Fruit fly (Drosophila melanogaster): ENCODE data around the gene CG12483.
A peak's percentile ranks its signal among the peaks of the same experiment; 100 is the strongest.

Gene CG12483

dm6 chr3L:91933-92332, 6.2 kb downstream of the CG12483 start (continued):
- TF ChIP-seq CG2678 (tag; optimal IDR thresholded peaks at IDR 0.05) (peak; percentile 6), slbo (GFP tag; IDR thresholded peaks at IDR 0.05) (no peak), fd3F (GFP tag; optimal IDR thresholded peaks at IDR 0.05) (no peak), Gug (GFP tag; IDR thresholded peaks at IDR 0.05) (no peak), Atf3 (GFP tag; optimal IDR thresholded peaks at IDR 0.05) (no peak), CG13624 (GFP tag; optimal IDR thresholded peaks at IDR 0.05) (no peak), ewg (GFP tag; optimal IDR thresholded peaks at IDR 0.05) (no peak), hkb (optimal IDR thresholded peaks at IDR 0.05) (no peak), hkb (GFP tag; IDR thresholded peaks at IDR 0.05) (no peak), CG11398 (GFP tag; optimal IDR thresholded peaks at IDR 0.05) (no peak), CG1529 (GFP tag; optimal IDR thresholded peaks at IDR 0.05) (no peak), Bteb2 (GFP tag; optimal IDR thresholded peaks at IDR 0.05) (no peak), Hr51 (GFP tag; optimal IDR thresholded peaks at IDR 0.05) (no peak), Deaf1 (tag; optimal IDR thresholded peaks at IDR 0.05) (peak; percentile 45), CG10979 (tag; optimal IDR thresholded peaks at IDR 0.05) (no peak), CG3407 (GFP tag; optimal IDR thresholded peaks at IDR 0.05) (no peak), YL-1 (GFP tag; optimal IDR thresholded peaks at IDR 0.05) (no peak), CG6813 (GFP tag; optimal IDR thresholded peaks at IDR 0.05) (no peak), CG8281 (tag; optimal IDR thresholded peaks at IDR 0.05) (peak; percentile 72), luna (GFP tag; optimal IDR thresholded peaks at IDR 0.05) (no peak), E2f2 (GFP tag; IDR thresholded peaks at IDR 0.05) (no peak), CG7372 (GFP tag; IDR thresholded peaks at IDR 0.05) (no peak), D19B (GFP tag; optimal IDR thresholded peaks at IDR 0.05) (peak; percentile 14), sens (GFP tag) (no peak), fd96Cb (tag; optimal IDR thresholded peaks at IDR 0.05) (no peak), chm (GFP tag; IDR thresholded peaks at IDR 0.05) (no peak), CG1832 (GFP tag; optimal IDR thresholded peaks at IDR 0.05) (no peak), CG5245 (GFP tag; optimal IDR thresholded peaks at IDR 0.05) (no peak), MESR4 (GFP tag; optimal IDR thresholded peaks at IDR 0.05) (no peak), Hr3 (GFP tag; optimal IDR thresholded peaks at IDR 0.05) (no peak), CG16815 (GFP tag; optimal IDR thresholded peaks at IDR 0.05) (no peak), CG17361 (GFP tag; IDR thresholded peaks at IDR 0.05) (no peak), CG33213 (GFP tag; optimal IDR thresholded peaks at IDR 0.05) (no peak), sens-2 (GFP tag; IDR thresholded peaks at IDR 0.05) (no peak), NFAT (GFP tag; IDR thresholded peaks at IDR 0.05) (0 out of 2 replicates have a peak, but pooled peaks have one; percentile 18), Bgb (GFP tag; IDR thresholded peaks at IDR 0.05; ENCODE audit: partially characterized antibody) (no peak), CG2129 (GFP tag; IDR thresholded peaks at IDR 0.05; ENCODE audit: partially characterized antibody) (no peak), sisA (GFP tag; IDR thresholded peaks at IDR 0.05) (no peak), CG3995 (GFP tag; optimal IDR thresholded peaks at IDR 0.05) (no peak), zfh1 (GFP tag; IDR thresholded peaks at IDR 0.05) (no peak), Mad (GFP tag; optimal IDR thresholded peaks at IDR 0.05) (no peak), CG11456 (GFP tag; IDR thresholded peaks at IDR 0.05) (no peak), mld (GFP tag; IDR thresholded peaks at IDR 0.05; ENCODE audit: partially characterized antibody) (no peak), CG42726 (GFP tag; IDR thresholded peaks at IDR 0.05; ENCODE audit: partially characterized antibody) (no peak), nom (GFP tag; optimal IDR thresholded peaks at IDR 0.05) (no peak), CG13775 (GFP tag; optimal IDR thresholded peaks at IDR 0.05) (no peak), pan (optimal IDR thresholded peaks at IDR 0.05) (no peak), pan (GFP tag; optimal IDR thresholded peaks at IDR 0.05 in 1 of 2, IDR thresholded peaks at IDR 0.05 in 1 of 2) (peak in 1 of 2 experiments; percentile 55), gsb (GFP tag; IDR thresholded peaks at IDR 0.05) (no peak), Spps (tag; optimal IDR thresholded peaks at IDR 0.05) (no peak), CG18011 (GFP tag; optimal IDR thresholded peaks at IDR 0.05) (no peak), Sox100B (GFP tag; optimal IDR thresholded peaks at IDR 0.05) (no peak)

Data from whole organism, embryonic.